Worm (Caenorhabditis elegans) whole organism, midembryonic: ENCODE measurements around the gene dpy-22.

Source experiments
- T22C8.4 ChIP-seq: fragments of 200-800 bp; sonication (Bioruptor generic); IDR thresholded peaks from 2 replicates; pipeline ENCODE4 v1.3.6; 2022; ENCODE audit warnings: missing genetic modification characterization, missing compliant biosample characterization
- cog-1 ChIP-seq: sonication (generic microtip); optimal IDR thresholded peaks from 2 replicates; lab custom pipeline; 2016; ENCODE audit warnings: missing genetic modification characterization, missing compliant biosample characterization
- flt-1 ChIP-seq: fragments of 200-800 bp; sonication (Bioruptor generic); IDR thresholded peaks from 2 replicates; pipeline ENCODE4 v1.3.6; 2022; ENCODE audit warnings: missing genetic modification characterization, missing compliant biosample characterization
- klf-2 ChIP-seq: fragments of 200-800 bp; sonication (Bioruptor generic); conservative IDR thresholded peaks from 2 replicates; pipeline ENCODE4 v1.3.6; 2022; ENCODE audit warnings: missing genetic modification reagents, missing genetic modification characterization, missing compliant biosample characterization
- med-1 ChIP-seq: sonication (generic microtip); optimal IDR thresholded peaks from 2 replicates; lab custom pipeline; 2017; ENCODE audit warnings: missing genetic modification characterization, mild to moderate bottlenecking, missing compliant biosample characterization, antibody characterized with exemption, missing genetic modification reagents; ENCODE audit not compliant: insufficient read depth
- ref-1 ChIP-seq: fragments of 200-800 bp; sonication (Bioruptor generic); conservative IDR thresholded peaks from 2 replicates; pipeline ENCODE4 v1.3.6; 2022; ENCODE audit warnings: missing genetic modification reagents, missing genetic modification characterization, missing compliant biosample characterization
- tab-1 ChIP-seq: fragments of 200-800 bp; sonication (Bioruptor generic); IDR thresholded peaks from 2 replicates; pipeline ENCODE4 v1.3.6; 2022; ENCODE audit warnings: missing genetic modification characterization, missing compliant biosample characterization
- ztf-23 ChIP-seq: fragments of 200-800 bp; sonication (Bioruptor generic); IDR thresholded peaks from 2 replicates; pipeline ENCODE4 v1.3.6; 2022; ENCODE audit warnings: missing genetic modification reagents, missing genetic modification characterization, missing compliant biosample characterization
- ztf-29 ChIP-seq: fragments of 200-800 bp; sonication (Bioruptor generic); IDR thresholded peaks from 2 replicates; pipeline ENCODE4 v1.3.6; 2022; ENCODE audit warnings: missing genetic modification reagents, missing genetic modification characterization, missing compliant biosample characterization

The dpy-22 gene

DNA sequence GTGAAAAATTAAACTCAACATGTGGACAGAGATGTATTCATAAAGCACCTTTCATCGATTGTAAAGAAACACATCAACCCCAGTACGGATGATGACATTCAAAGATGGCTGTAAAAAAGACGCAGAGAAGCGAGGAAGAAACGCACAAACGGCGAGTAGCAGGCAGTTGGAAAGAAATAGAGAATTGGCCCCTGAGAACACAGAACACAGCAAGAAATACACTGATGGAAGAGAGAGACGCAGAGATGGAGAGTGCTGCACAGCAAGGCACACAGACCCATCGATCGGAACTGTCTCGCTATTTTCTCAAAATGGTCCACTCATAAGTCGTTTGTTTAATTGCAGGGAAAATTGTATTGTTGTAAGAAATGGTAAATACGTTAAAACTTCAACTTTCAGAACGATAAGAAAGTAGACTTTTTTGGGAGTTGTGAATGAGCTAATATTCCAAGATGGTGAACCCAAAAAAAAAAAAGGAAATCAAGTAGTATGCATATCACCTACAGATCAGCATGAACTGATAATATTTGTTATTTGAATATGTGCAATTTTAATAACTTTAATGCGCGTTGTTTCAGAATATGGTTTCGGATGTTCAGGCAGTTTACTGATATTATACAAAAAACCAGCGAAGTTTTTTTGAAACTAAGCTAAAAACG is 662 bp upstream of the dpy-22 start:
- TF ChIP-seq ztf-23 (GFP tag; lab: Robert Waterston, UW) (no peak), tab-1 (GFP tag; lab: Robert Waterston, UW) (no peak), flt-1 (no peak), med-1 (GFP tag; lab: Kevin White, UChicago) (no peak), T22C8.4 (peak; percentile 44; the same call in 1 of the 2 replicates), ref-1 (GFP tag; lab: Robert Waterston, UW) (no peak)

ce11 chrX:9814132-9814811 is 7.8 kb downstream of the dpy-22 start:
- TF ChIP-seq klf-2 (no peak), T22C8.4 (no peak), ztf-23 (GFP tag; lab: Robert Waterston, UW) (no peak), ref-1 (GFP tag; lab: Robert Waterston, UW) (no peak), flt-1 (no peak), tab-1 (GFP tag; lab: Robert Waterston, UW) (no peak), cog-1 (tag; lab: Kevin White, UChicago) (no peak), ztf-29 (GFP tag; lab: Robert Waterston, UW) (no peak), med-1 (GFP tag; lab: Kevin White, UChicago) (no peak)

ce11 chrX:9807377-9808048 is 14.6 kb downstream of the dpy-22 start, which contains the start of gene lgc-47:
TSS of gene lgc-47 (minus strand) at chrX:9807662.
- TF ChIP-seq cog-1 (tag; lab: Kevin White, UChicago) (no peak), flt-1 (no peak), tab-1 (GFP tag; lab: Robert Waterston, UW) (no peak), klf-2 (no peak), ztf-29 (GFP tag; lab: Robert Waterston, UW) (0 out of 2 replicates have a peak, but pooled peaks have one; percentile 35), med-1 (GFP tag; lab: Kevin White, UChicago) (no peak), ztf-23 (GFP tag; lab: Robert Waterston, UW) (no peak)

- TF ChIP-seq flt-1 (no peak), cog-1 (tag; lab: Kevin White, UChicago) (no peak), T22C8.4 (no peak), klf-2 (no peak), med-1 (GFP tag; lab: Kevin White, UChicago) (no peak), ref-1 (GFP tag; lab: Robert Waterston, UW) (no peak), ztf-23 (GFP tag; lab: Robert Waterston, UW) (no peak), ztf-29 (GFP tag; lab: Robert Waterston, UW) (no peak), tab-1 (GFP tag; lab: Robert Waterston, UW) (no peak)
Measured at ce11 chrX:9805426-9805825, 16.6 kb downstream of the dpy-22 start.

- TF ChIP-seq med-1 (GFP tag; lab: Kevin White, UChicago), result no peak
- no peak for TF ChIP-seq klf-2
Measured at ce11 chrX:9804735-9805134, 17.3 kb downstream of the dpy-22 start.

DNA sequence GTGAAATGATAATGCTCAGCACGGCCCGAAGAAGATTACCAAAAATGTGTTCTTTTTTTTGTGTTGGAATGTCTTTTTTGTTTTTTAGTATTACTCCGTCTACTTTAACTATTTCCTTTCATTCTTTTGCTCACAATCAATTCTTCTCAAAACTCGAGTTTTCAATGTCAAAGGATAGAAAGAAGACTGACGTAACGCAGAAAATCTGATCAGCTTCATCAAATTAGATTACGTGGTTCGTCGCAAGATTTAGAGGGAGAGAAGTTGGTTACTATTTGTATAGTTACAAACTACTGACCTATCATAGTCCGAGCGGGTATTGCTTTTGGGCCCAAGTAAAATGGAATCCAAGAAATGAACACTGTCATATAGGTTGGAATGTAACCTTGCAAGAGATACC is 18.5 kb downstream of the dpy-22 start:
- TF ChIP-seq flt-1, result no peak

DNA sequence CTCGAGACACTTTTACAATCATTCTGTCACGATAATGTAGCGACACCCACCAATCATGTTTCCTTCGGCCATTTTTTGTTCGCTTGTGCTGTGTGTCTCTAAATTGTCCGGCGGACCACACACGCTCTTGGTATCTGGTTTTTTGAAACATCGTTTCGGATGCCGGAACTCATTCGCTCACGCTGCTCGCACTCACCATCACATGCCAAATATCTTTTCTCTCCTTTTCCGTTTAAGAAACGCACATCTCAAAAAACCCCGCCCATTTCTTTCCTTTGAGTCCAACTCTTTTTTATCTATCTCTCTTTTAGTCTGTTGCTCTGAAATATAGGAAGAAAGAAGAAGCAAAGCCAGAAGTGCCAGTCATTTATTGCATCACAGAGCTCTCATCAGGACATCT is 23.5 kb downstream of the dpy-22 start, which contains the start of gene F36G3.3:
F36G3.3 (plus strand) TSS at position 306 of the 400 bp plus-strand sequence.
- TF ChIP-seq cog-1 (tag; lab: Kevin White, UChicago), result no peak
- no peak for TF ChIP-seq flt-1
- no peak for TF ChIP-seq tab-1 (GFP tag; lab: Robert Waterston, UW)
- TF ChIP-seq ref-1 (GFP tag; lab: Robert Waterston, UW), result no peak
- TF ChIP-seq klf-2, result no peak
- no peak for TF ChIP-seq med-1 (GFP tag; lab: Kevin White, UChicago)
- no peak for TF ChIP-seq ztf-23 (GFP tag; lab: Robert Waterston, UW)
- no peak for TF ChIP-seq T22C8.4
- no peak for TF ChIP-seq ztf-29 (GFP tag; lab: Robert Waterston, UW)

ce11 chrX:9796063-9796462 is 26.0 kb downstream of the dpy-22 start:
- no peak for TF ChIP-seq ztf-23 (GFP tag; lab: Robert Waterston, UW)
- TF ChIP-seq T22C8.4, result no peak
- no peak for TF ChIP-seq ztf-29 (GFP tag; lab: Robert Waterston, UW)
- TF ChIP-seq klf-2, result no peak
- no peak for TF ChIP-seq ref-1 (GFP tag; lab: Robert Waterston, UW)
- TF ChIP-seq tab-1 (GFP tag; lab: Robert Waterston, UW), result no peak
- no peak for TF ChIP-seq flt-1

DNA sequence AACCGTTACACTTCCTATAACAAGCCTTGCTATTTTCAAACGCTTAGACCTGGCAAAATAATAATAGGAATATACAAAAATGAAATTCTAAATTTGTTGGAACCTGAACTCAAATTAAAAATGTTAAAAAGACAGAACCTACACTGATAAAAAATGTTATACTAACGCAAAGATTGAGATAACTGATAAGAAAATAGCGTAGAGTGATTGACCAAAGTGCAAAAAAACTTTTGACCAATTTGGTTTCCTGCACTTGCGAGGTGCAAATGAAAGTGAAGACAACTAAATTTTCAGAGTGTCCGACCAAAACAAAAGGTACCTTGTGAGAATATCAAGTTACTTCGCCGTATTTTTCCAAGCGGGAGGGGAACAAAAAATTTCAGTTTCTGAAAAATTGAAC is 26.5 kb downstream of the dpy-22 start:
- TF ChIP-seq med-1 (GFP tag; lab: Kevin White, UChicago), result no peak
- no peak for TF ChIP-seq T22C8.4
- no peak for TF ChIP-seq ztf-29 (GFP tag; lab: Robert Waterston, UW)
- TF ChIP-seq flt-1, result no peak
- TF ChIP-seq klf-2, result no peak
- TF ChIP-seq ref-1 (GFP tag; lab: Robert Waterston, UW), result no peak
- TF ChIP-seq cog-1 (tag; lab: Kevin White, UChicago), result no peak
- TF ChIP-seq tab-1 (GFP tag; lab: Robert Waterston, UW), result no peak
- no peak for TF ChIP-seq ztf-23 (GFP tag; lab: Robert Waterston, UW)

- TF ChIP-seq ztf-29 (GFP tag; lab: Robert Waterston, UW), result no peak
- no peak for TF ChIP-seq ref-1 (GFP tag; lab: Robert Waterston, UW)
- TF ChIP-seq cog-1 (tag; lab: Kevin White, UChicago), result no peak
- TF ChIP-seq flt-1, result no peak
- no peak for TF ChIP-seq tab-1 (GFP tag; lab: Robert Waterston, UW)
- TF ChIP-seq med-1 (GFP tag; lab: Kevin White, UChicago), result no peak
- TF ChIP-seq klf-2, result no peak
- TF ChIP-seq T22C8.4, result no peak
- TF ChIP-seq ztf-23 (GFP tag; lab: Robert Waterston, UW), result no peak
Measured at ce11 chrX:9794173-9794572, 27.9 kb downstream of the dpy-22 start, which contains the start of gene F36G3.2. TSS of gene F36G3.2 (minus strand) at chrX:9794273.
